Worm (Caenorhabditis elegans): Measurements from ENCODE around the gene F11C1.4.

F11C1.4 gene

ce11 chrX:13009645-13010044 lies 32.8 kb downstream of the F11C1.4 start (continued):
- TF ChIP-seq swsn-7 (tag; optimal IDR thresholded peaks at IDR 0.05) (peak; percentile 28), mdl-1 (tag; optimal IDR thresholded peaks at IDR 0.05) (peak in 1 of 2 experiments; percentile 19), nhr-85 (tag) (peak; percentile 91), vab-15 (tag; optimal IDR thresholded peaks at IDR 0.05) (no peak), fos-1 (tag; optimal IDR thresholded peaks at IDR 0.05) (no peak), nhr-11 (tag; optimal IDR thresholded peaks at IDR 0.05) (no peak), C34B4.2 (tag; optimal IDR thresholded peaks at IDR 0.05) (no peak), ceh-63 (GFP tag; optimal IDR thresholded peaks at IDR 0.05) (no peak), skn-1 (tag; optimal IDR thresholded peaks at IDR 0.05) (no peak), egl-13 (tag; optimal IDR thresholded peaks at IDR 0.05) (no peak), egl-27 (tag; optimal IDR thresholded peaks at IDR 0.05) (no peak), hlh-17 (GFP tag; optimal IDR thresholded peaks at IDR 0.05; ENCODE audit: borderline replicate concordance) (no peak), isw-1 (GFP tag; IDR thresholded peaks at IDR 0.05) (no peak), C16A3.4 (tag; optimal IDR thresholded peaks at IDR 0.05) (peak; percentile 3), xbp-1 (tag; optimal IDR thresholded peaks at IDR 0.05) (no peak), lsy-2 (tag; optimal IDR thresholded peaks at IDR 0.05) (peak in 1 of 2 experiments; percentile 44), efl-3 (GFP tag; optimal IDR thresholded peaks at IDR 0.05) (no peak), ets-5 (GFP tag; IDR thresholded peaks at IDR 0.05) (no peak), lin-35 (GFP tag; optimal IDR thresholded peaks at IDR 0.05) (peak in 1 of 2 experiments; percentile 29), ztf-11 (tag; optimal IDR thresholded peaks at IDR 0.05) (no peak), grh-1 (GFP tag; IDR thresholded peaks at IDR 0.05) (peak; percentile 79), unc-130 (tag; optimal IDR thresholded peaks at IDR 0.05) (no peak), nhr-71 (tag; optimal IDR thresholded peaks at IDR 0.05) (peak; percentile 55), alr-1 (tag; optimal IDR thresholded peaks at IDR 0.05; ENCODE audit: borderline replicate concordance) (no peak), unc-62 (GFP tag; optimal IDR thresholded peaks at IDR 0.05) (no peak), jun-1 (tag; optimal IDR thresholded peaks at IDR 0.05) (no peak), unc-30 (tag; optimal IDR thresholded peaks at IDR 0.05) (no peak), lin-13 (GFP tag; optimal IDR thresholded peaks at IDR 0.05) (no peak), F16B12.6 (tag; optimal IDR thresholded peaks at IDR 0.05) (no peak), Y116A8C.19 (tag; optimal IDR thresholded peaks at IDR 0.05; ENCODE audit: borderline replicate concordance) (no peak), C04F5.9 (tag; optimal IDR thresholded peaks at IDR 0.05) (no peak), fkh-10 (GFP tag; optimal IDR thresholded peaks at IDR 0.05) (no peak), mef-2 (tag; optimal IDR thresholded peaks at IDR 0.05) (no peak), aly-2 (tag; optimal IDR thresholded peaks at IDR 0.05) (no peak), pag-3 (tag; optimal IDR thresholded peaks at IDR 0.05; ENCODE audit: borderline replicate concordance, insufficient read depth) (no peak), nhr-76 (tag; optimal IDR thresholded peaks at IDR 0.05) (no peak)

- no peak for TF ChIP-seq nhr-11 (tag; optimal IDR thresholded peaks at IDR 0.05)
- TF ChIP-seq lin-14 (GFP tag; optimal IDR thresholded peaks at IDR 0.05) = peak; percentile 12
- peak; percentile 77 for TF ChIP-seq nhr-85 (tag)
These were observed 35.0 kb downstream of the F11C1.4 start for ce11 chrX:13011897-13012296.

- TF ChIP-seq nhr-90 (tag; optimal IDR thresholded peaks at IDR 0.05; ENCODE audit: poor library complexity) (peak; percentile 25), F16B12.6 (tag; optimal IDR thresholded peaks at IDR 0.05) (no peak), nhr-71 (tag; optimal IDR thresholded peaks at IDR 0.05) (peak; percentile 25), ztf-4 (tag; optimal IDR thresholded peaks at IDR 0.05) (no peak), dsc-1 (tag; optimal IDR thresholded peaks at IDR 0.05) (no peak), pag-3 (tag; optimal IDR thresholded peaks at IDR 0.05; ENCODE audit: borderline replicate concordance, insufficient read depth) (no peak), blmp-1 (tag; optimal IDR thresholded peaks at IDR 0.05) (peak; percentile 75), ztf-11 (tag; optimal IDR thresholded peaks at IDR 0.05) (no peak), snu-23 (GFP tag; optimal IDR thresholded peaks at IDR 0.05) (peak; percentile 57), elt-3 (tag; optimal IDR thresholded peaks at IDR 0.05) (peak in 2 of 6 experiments; percentile 8 to 67), fkh-10 (GFP tag; optimal IDR thresholded peaks at IDR 0.05) (no peak), mep-1 (tag; optimal IDR thresholded peaks at IDR 0.05) (peak; percentile 41), C16A3.4 (tag; optimal IDR thresholded peaks at IDR 0.05) (no peak), grh-1 (GFP tag; IDR thresholded peaks at IDR 0.05) (peak; percentile 58), nhr-85 (tag) (peak; percentile 86), ceh-82 (tag; optimal IDR thresholded peaks at IDR 0.05) (no peak), ama-1 (optimal IDR thresholded peaks at IDR 0.05) (no peak), nhr-77 (tag; optimal IDR thresholded peaks at IDR 0.05) (no peak), aha-1 (tag; optimal IDR thresholded peaks at IDR 0.05) (no peak), sup-37 (GFP tag; optimal IDR thresholded peaks at IDR 0.05) (no peak), lsy-2 (tag; optimal IDR thresholded peaks at IDR 0.05) (peak in 1 of 2 experiments; percentile 21), lin-35 (GFP tag; optimal IDR thresholded peaks at IDR 0.05) (peak in 1 of 2 experiments; percentile 20), nhr-19 (GFP tag; conservative IDR thresholded peaks at IDR 0.05) (0 out of 2 replicates have a peak, but pooled peaks have one; percentile 11)
These were observed 37.5 kb downstream of the F11C1.4 start for ce11 chrX:13014341-13014740.
